Fruit fly (Drosophila melanogaster) whole organism, pupa: Measurements from ENCODE around the gene CG12637.

Source experiments
- CG10348 ChIP-seq: fragments of 200-800 bp; sonication (Bioruptor generic); IDR thresholded peaks from 2 replicates; pipeline ENCODE4 v1.3.6; 2022; ENCODE audit warnings: missing biosample characterization, missing genetic modification characterization
- CG13204 ChIP-seq: fragments of 200-800 bp; sonication (Bioruptor generic); optimal IDR thresholded peaks from 2 replicates; lab custom pipeline; 2018; ENCODE audit warnings: missing biosample characterization, mild to moderate bottlenecking, missing genetic modification characterization, moderate library complexity
- CG15710 ChIP-seq: fragments of 200-800 bp; sonication (Bioruptor generic); optimal IDR thresholded peaks from 2 replicates; lab custom pipeline; 2018; ENCODE audit warnings: missing biosample characterization, mild to moderate bottlenecking, missing genetic modification characterization, moderate library complexity
- CG32121 ChIP-seq: fragments of 200-800 bp; sonication (Bioruptor generic); IDR thresholded peaks from 2 replicates; pipeline ENCODE4 v1.3.6; 2022; ENCODE audit warnings: missing biosample characterization, missing genetic modification characterization
- CG34367 ChIP-seq: fragments of 200-800 bp; sonication (Bioruptor generic); optimal IDR thresholded peaks from 2 replicates; lab custom pipeline; 2018; ENCODE audit warnings: missing biosample characterization, mild to moderate bottlenecking, missing genetic modification characterization
- CG9948 ChIP-seq: fragments of 200-800 bp; sonication (Bioruptor generic); optimal IDR thresholded peaks from 2 replicates; lab custom pipeline; 2018; ENCODE audit warnings: missing biosample characterization, mild to moderate bottlenecking, missing genetic modification characterization, moderate library complexity
- Ets98B ChIP-seq: fragments of 200-800 bp; sonication (Bioruptor generic); IDR thresholded peaks from 2 replicates; pipeline ENCODE4 v1.3.6; 2022; ENCODE audit warnings: missing biosample characterization, missing genetic modification characterization
- fd96Ca ChIP-seq: fragments of 200-800 bp; sonication (Bioruptor generic); IDR thresholded peaks from 3 replicates; pipeline ENCODE4 v1.3.6; 2022; ENCODE audit warnings: missing biosample characterization, missing genetic modification characterization
- gl ChIP-seq: fragments of 200-800 bp; sonication (Bioruptor generic); optimal IDR thresholded peaks from 2 replicates; lab custom pipeline; 2018; ENCODE audit warnings: missing biosample characterization, mild to moderate bottlenecking, missing genetic modification characterization

dm6 chrX:10656216-10656615, 17.1 kb downstream of the CG12637 start:
- TF ChIP-seq CG32121 (GFP tag; lab: Robert Waterston, UW) (no peak), gl (tag; lab: Kevin White, UChicago) (no peak), fd96Ca (GFP tag; lab: Robert Waterston, UW) (no peak), CG13204 (no peak), CG10348 (GFP tag; lab: Robert Waterston, UW) (no peak), CG9948 (no peak), Ets98B (GFP tag; lab: Robert Waterston, UW) (no peak), CG34367 (tag; lab: Kevin White, UChicago) (no peak), CG15710 (tag; lab: Kevin White, UChicago) (no peak)
